Worm (Caenorhabditis elegans): ENCODE results near the gene srx-137.

srx-137 gene

ce11 chrV:13858906-13859305 lies 3.7 kb upstream of the srx-137 start, which contains the start of gene srx-135:
srx-135 (plus strand) TSS chrV:13859206.
- no peak for TF ChIP-seq elt-3 (tag; optimal IDR thresholded peaks at IDR 0.05)

DNA sequence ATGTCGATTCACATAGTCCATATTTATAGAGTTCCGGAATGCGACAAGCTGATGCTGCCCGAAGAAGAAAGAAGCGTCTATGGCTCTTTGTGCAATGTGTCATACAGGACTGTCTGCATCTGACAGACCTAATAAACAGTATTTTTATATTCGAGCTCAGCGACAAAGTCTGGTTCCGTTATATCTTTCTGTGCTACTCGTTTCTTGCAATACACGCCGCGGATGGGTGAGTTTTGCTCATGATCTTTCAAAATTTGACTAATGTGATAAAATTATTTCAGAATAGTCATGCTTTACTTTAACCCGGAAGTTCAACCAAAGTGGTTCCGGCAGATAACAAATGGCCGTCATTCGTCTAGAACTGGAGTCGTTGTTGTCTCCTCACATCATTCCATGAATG lies 1.1 kb downstream of the srx-137 start:
- TF ChIP-seq lin-15B (tag; optimal IDR thresholded peaks at IDR 0.05) (no peak), elt-3 (tag; optimal IDR thresholded peaks at IDR 0.05) (no peak)

DNA sequence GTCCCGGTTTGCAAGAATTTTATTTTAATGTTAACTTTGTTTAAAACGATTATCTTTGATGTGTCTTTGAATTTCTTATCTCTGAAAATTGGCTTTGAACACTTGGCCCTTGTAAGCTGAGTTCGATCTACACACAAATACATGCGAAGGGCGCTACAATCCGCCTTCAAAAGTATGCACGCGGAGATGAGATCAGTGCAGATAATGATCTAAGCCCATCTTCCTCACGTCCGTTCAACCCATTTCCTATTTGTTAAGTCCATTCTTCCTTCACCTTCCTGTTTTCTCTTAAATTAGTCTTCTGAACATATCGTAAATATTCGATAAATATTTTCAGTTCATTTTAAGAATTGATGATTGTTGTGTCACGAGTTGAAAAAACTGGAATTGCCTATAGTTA lies 3.7 kb downstream of the srx-137 start, which contains the start of gene nhr-175:
Gene nhr-175, plus strand, starts transcription at position 339 of the 400 bp plus-strand sequence.
- TF ChIP-seq ama-1 (optimal IDR thresholded peaks at IDR 0.05) (no peak), sea-2 (GFP tag; optimal IDR thresholded peaks at IDR 0.05) (no peak), nhr-28 (tag; optimal IDR thresholded peaks at IDR 0.05) (no peak), elt-1 (tag; optimal IDR thresholded peaks at IDR 0.05) (peak; percentile 92), mml-1 (tag; optimal IDR thresholded peaks at IDR 0.05) (no peak), nhr-11 (tag; optimal IDR thresholded peaks at IDR 0.05) (no peak), ztf-11 (tag; optimal IDR thresholded peaks at IDR 0.05) (no peak), nhr-23 (tag; optimal IDR thresholded peaks at IDR 0.05) (peak; percentile 50), nhr-25 (tag; optimal IDR thresholded peaks at IDR 0.05) (peak; percentile 52), nhr-77 (tag; optimal IDR thresholded peaks at IDR 0.05) (no peak), nhr-67 (tag; optimal IDR thresholded peaks at IDR 0.05) (no peak), egl-5 (tag; optimal IDR thresholded peaks at IDR 0.05) (no peak), tbx-2 (tag; optimal IDR thresholded peaks at IDR 0.05) (no peak), nfya-1 (tag; optimal IDR thresholded peaks at IDR 0.05; ENCODE audit: insufficient read depth) (no peak), mdl-1 (tag; optimal IDR thresholded peaks at IDR 0.05) (no peak), lin-15B (tag; optimal IDR thresholded peaks at IDR 0.05) (no peak), nhr-76 (tag; optimal IDR thresholded peaks at IDR 0.05) (no peak), snpc-4 (tag; optimal IDR thresholded peaks at IDR 0.05) (no peak)

ce11 chrV:13869551-13869950 lies 6.9 kb downstream of the srx-137 start:
- TF ChIP-seq pqm-1 (tag; optimal IDR thresholded peaks at IDR 0.05) = peak; percentile 2
- TF ChIP-seq nhr-25 (tag; optimal IDR thresholded peaks at IDR 0.05) = no peak
- peak; percentile 98 for TF ChIP-seq nhr-11 (tag; optimal IDR thresholded peaks at IDR 0.05)
- no peak for TF ChIP-seq jun-1 (tag; optimal IDR thresholded peaks at IDR 0.05)

DNA sequence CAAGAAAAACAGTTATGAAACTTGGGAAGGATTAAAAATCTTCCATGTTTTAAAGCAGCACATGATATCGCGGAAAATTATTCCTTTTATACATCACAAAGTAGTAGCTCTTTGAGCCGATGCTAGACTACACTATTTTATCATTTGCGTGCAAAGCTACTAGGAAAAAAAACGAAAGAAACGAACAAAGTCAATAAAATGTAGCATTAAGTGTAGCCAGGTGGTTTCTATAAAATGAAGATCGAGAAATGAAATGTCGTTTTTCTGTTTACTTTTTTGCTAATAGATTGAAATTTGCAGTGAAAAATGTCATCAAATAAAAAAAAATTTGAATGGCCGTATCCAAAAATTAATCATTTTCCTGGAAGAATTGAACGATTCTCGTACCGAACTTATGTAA lies 10.3 kb downstream of the srx-137 start, which contains the start of gene cpt-5:
Gene cpt-5, plus strand, starts transcription at position 301 of the 400 bp plus-strand sequence.
- TF ChIP-seq egl-27 (tag; optimal IDR thresholded peaks at IDR 0.05) (no peak), ceh-28 (tag; optimal IDR thresholded peaks at IDR 0.05) (no peak), R02D3.7 (tag; optimal IDR thresholded peaks at IDR 0.05) (no peak), mml-1 (tag; optimal IDR thresholded peaks at IDR 0.05) (no peak), nhr-11 (tag; optimal IDR thresholded peaks at IDR 0.05) (no peak), pha-4 (tag; optimal IDR thresholded peaks at IDR 0.05) (no peak)

DNA sequence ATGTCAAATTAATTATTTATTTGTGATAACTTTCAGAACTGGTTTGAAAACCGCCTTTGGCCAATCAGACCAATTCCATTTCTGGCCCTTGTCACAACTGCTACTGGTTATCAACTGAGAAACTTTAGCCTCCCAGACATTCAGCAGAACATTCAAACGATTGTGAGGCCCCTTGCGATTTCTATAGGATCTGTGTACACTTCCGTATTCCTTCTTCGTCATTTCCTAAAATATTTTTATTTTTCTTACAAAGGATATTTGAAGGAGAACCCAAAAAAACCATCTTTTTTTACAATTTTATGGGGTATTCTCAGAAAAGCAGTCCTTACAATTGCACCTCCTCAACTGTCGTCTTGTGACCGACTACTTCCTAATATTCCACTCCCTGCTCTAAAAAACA lies 10.7 kb downstream of the srx-137 start:
- TF ChIP-seq daf-12 (tag; optimal IDR thresholded peaks at IDR 0.05) (no peak), nhr-77 (tag; optimal IDR thresholded peaks at IDR 0.05) (no peak), ceh-9 (tag; optimal IDR thresholded peaks at IDR 0.05) (no peak), elt-2 (tag; optimal IDR thresholded peaks at IDR 0.05) (no peak), zag-1 (tag; optimal IDR thresholded peaks at IDR 0.05) (no peak), unc-62 (GFP tag; optimal IDR thresholded peaks at IDR 0.05) (no peak), nfya-1 (tag; optimal IDR thresholded peaks at IDR 0.05; ENCODE audit: insufficient read depth) (no peak), nhr-23 (tag; optimal IDR thresholded peaks at IDR 0.05) (no peak), fos-1 (tag; optimal IDR thresholded peaks at IDR 0.05) (no peak), nhr-67 (tag; optimal IDR thresholded peaks at IDR 0.05) (no peak)

DNA sequence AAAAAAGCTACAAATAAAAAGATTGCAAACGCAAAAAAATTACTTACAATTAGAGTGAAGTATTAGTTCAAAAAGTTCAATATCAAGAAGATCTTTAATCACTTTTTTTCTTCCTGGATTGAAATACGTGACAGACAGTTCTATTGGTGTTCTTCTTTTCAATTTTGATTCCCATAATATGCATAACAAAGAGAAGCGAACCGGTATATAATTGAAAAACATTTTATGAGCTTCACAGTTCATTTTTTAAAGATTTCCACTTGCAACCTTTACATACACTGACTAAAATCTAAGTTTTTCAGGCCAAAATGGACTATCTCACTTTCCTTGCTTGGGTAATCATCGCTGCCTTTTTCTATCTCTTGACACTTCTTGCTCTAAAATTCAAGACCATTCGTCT lies 13.9 kb downstream of the srx-137 start, which contains the start of gene T22G5.1:
Gene T22G5.1, plus strand, starts transcription at position 301 of the 400 bp plus-strand sequence.
- TF ChIP-seq nhr-77 (tag; optimal IDR thresholded peaks at IDR 0.05) (no peak), eor-1 (tag; optimal IDR thresholded peaks at IDR 0.05) (no peak), nhr-67 (tag; optimal IDR thresholded peaks at IDR 0.05) (no peak), unc-62 (GFP tag; optimal IDR thresholded peaks at IDR 0.05) (no peak), nhr-237 (tag; optimal IDR thresholded peaks at IDR 0.05) (no peak), fos-1 (tag; optimal IDR thresholded peaks at IDR 0.05) (no peak), unc-39 (tag; optimal IDR thresholded peaks at IDR 0.05) (no peak), ceh-16 (tag; optimal IDR thresholded peaks at IDR 0.05) (no peak), snpc-4 (tag; optimal IDR thresholded peaks at IDR 0.05) (no peak), ceh-28 (tag; optimal IDR thresholded peaks at IDR 0.05) (no peak), ztf-11 (tag; optimal IDR thresholded peaks at IDR 0.05) (no peak)

Data from whole organism, L3 larva.